Worm (Caenorhabditis elegans): Measurements from ENCODE around the gene lact-8.

DNA sequence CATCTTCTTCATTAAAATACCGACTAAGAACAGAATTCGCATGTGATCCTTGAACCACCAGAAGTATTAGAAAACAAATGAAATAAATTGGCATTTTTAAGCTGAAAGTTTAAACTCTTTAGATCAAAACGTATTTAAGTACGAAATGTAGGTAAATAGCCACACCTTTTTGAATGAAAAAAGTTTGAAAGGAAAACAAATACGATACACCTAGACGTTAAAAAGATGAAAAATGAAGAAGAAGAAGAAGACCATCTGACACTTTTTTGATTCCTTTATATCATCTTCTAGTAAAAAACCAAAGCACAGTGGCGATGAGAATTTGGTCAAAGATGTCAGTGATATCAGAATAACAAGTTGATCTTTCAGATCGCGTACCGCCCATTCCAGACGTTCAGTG is 2.5 kb upstream of the lact-8 start, which contains the start of gene Y42A5A.3:
- TF ChIP-seq mep-1 (tag; optimal IDR thresholded peaks at IDR 0.05) (no peak), tbx-8 (GFP tag; optimal IDR thresholded peaks at IDR 0.05) (no peak)
